Fruit fly (Drosophila melanogaster): ENCODE results near the gene Msr-110.

dm6 chr3L:5529241-5529640 lies 47.9 kb downstream of the Msr-110 start, which contains the start of gene Lkr:
- no peak for TF ChIP-seq h (GFP tag; optimal IDR thresholded peaks at IDR 0.05)
- TF ChIP-seq ey (GFP tag; optimal IDR thresholded peaks at IDR 0.05) = no peak
- no peak for TF ChIP-seq fru (GFP tag; optimal IDR thresholded peaks at IDR 0.05)
- TF ChIP-seq Rel (GFP tag; optimal IDR thresholded peaks at IDR 0.05) = no peak
- no peak for TF ChIP-seq Rel (tag; optimal IDR thresholded peaks at IDR 0.05)
- no peak for TF ChIP-seq usp (GFP tag; optimal IDR thresholded peaks at IDR 0.05)
